Worm (Caenorhabditis elegans) whole organism, mixed stage, embryonic: ENCODE measurements around the gene glr-5.

Experiments
- M03D4.4 ChIP-seq: sonication (generic microtip); optimal IDR thresholded peaks from 2 replicates; lab custom pipeline; 2017; ENCODE audit warnings: mild to moderate bottlenecking, missing genetic modification characterization, missing compliant biosample characterization
- bed-3 ChIP-seq: fragments of 200-800 bp; sonication (Bioruptor generic); optimal IDR thresholded peaks from 3 replicates; lab custom pipeline; 2018; ENCODE audit warnings: mild to moderate bottlenecking, missing genetic modification characterization, moderate library complexity, missing compliant biosample characterization
- blmp-1 ChIP-seq: fragments of 150-350 bp; optimal IDR thresholded peaks from 2 replicates; lab custom pipeline; 2014; ENCODE audit warnings: missing biosample characterization, missing genetic modification characterization
- ceh-39 ChIP-seq: fragments of 150-350 bp; optimal IDR thresholded peaks from 2 replicates; lab custom pipeline; 2014; ENCODE audit warnings: missing biosample characterization, missing genetic modification characterization
- ceh-43 ChIP-seq: fragments of 200-800 bp; sonication (Bioruptor generic); optimal IDR thresholded peaks from 2 replicates; lab custom pipeline; 2018; ENCODE audit warnings: mild to moderate bottlenecking, missing genetic modification characterization, moderate library complexity, missing compliant biosample characterization
- ceh-83 ChIP-seq: fragments of 200-800 bp; sonication (Bioruptor generic); optimal IDR thresholded peaks from 2 replicates; lab custom pipeline; 2018; ENCODE audit warnings: mild to moderate bottlenecking, missing genetic modification characterization, missing compliant biosample characterization
- ces-1 ChIP-seq: fragments of 150-350 bp; optimal IDR thresholded peaks from 2 replicates; lab custom pipeline; 2014; ENCODE audit warnings: missing biosample characterization, missing genetic modification reagents, missing genetic modification characterization
- cnd-1 ChIP-seq: fragments of 200-800 bp; sonication (Bioruptor generic); optimal IDR thresholded peaks from 2 replicates; lab custom pipeline; 2018; ENCODE audit warnings: mild to moderate bottlenecking, missing genetic modification characterization, missing compliant biosample characterization
- elt-1 ChIP-seq: sonication (generic microtip); optimal IDR thresholded peaks from 2 replicates; lab custom pipeline; 2017; ENCODE audit warnings: missing genetic modification characterization, mild to moderate bottlenecking, missing compliant biosample characterization, antibody characterized with exemption, moderate library complexity, borderline replicate concordance; ENCODE audit not compliant: insufficient read depth
- elt-3 ChIP-seq: fragments of 150-350 bp; optimal IDR thresholded peaks from 2 replicates; lab custom pipeline; 2014; ENCODE audit warnings: missing biosample characterization, missing genetic modification characterization
- flh-1 ChIP-seq: fragments of 200-800 bp; sonication (Bioruptor generic); optimal IDR thresholded peaks from 2 replicates; lab custom pipeline; 2018; ENCODE audit warnings: mild to moderate bottlenecking, missing genetic modification characterization, moderate library complexity, missing compliant biosample characterization
- ham-2 ChIP-seq: fragments of 200-800 bp; sonication (Bioruptor generic); optimal IDR thresholded peaks from 2 replicates; lab custom pipeline; 2018; ENCODE audit warnings: mild to moderate bottlenecking, missing genetic modification characterization, missing compliant biosample characterization
- hlh-1 ChIP-seq: fragments of 150-350 bp; optimal IDR thresholded peaks from 2 replicates; lab custom pipeline; 2014; ENCODE audit warnings: missing biosample characterization, missing genetic modification reagents, missing genetic modification characterization
- lin-32 ChIP-seq: fragments of 200-800 bp; sonication (Bioruptor generic); optimal IDR thresholded peaks from 2 replicates; lab custom pipeline; 2018; ENCODE audit warnings: mild to moderate bottlenecking, missing genetic modification characterization, missing compliant biosample characterization
- lsy-2 ChIP-seq: fragments of 150-350 bp; optimal IDR thresholded peaks from 2 replicates; lab custom pipeline; 2014; ENCODE audit warnings: missing biosample characterization, missing genetic modification characterization
- mab-5 ChIP-seq: fragments of 150-350 bp; optimal IDR thresholded peaks from 2 replicates; lab custom pipeline; 2014; ENCODE audit warnings: missing biosample characterization, missing genetic modification characterization
- mep-1 ChIP-seq: fragments of 150-350 bp; optimal IDR thresholded peaks from 2 replicates; lab custom pipeline; 2017; ENCODE audit warnings: missing biosample characterization, missing genetic modification reagents, missing genetic modification characterization, inconsistent platforms
- mls-2 ChIP-seq: sonication (generic microtip); optimal IDR thresholded peaks from 2 replicates; lab custom pipeline; 2016; ENCODE audit warnings: mild to moderate bottlenecking, missing genetic modification characterization, moderate library complexity, missing compliant biosample characterization
- nhr-12 ChIP-seq: fragments of 150-350 bp; optimal IDR thresholded peaks from 2 replicates; lab custom pipeline; 2014; ENCODE audit warnings: missing biosample characterization, missing genetic modification characterization
- nhr-2 ChIP-seq: fragments of 150-350 bp; optimal IDR thresholded peaks from 2 replicates; lab custom pipeline; 2014; ENCODE audit warnings: missing biosample characterization, missing genetic modification characterization
- nhr-28 ChIP-seq: fragments of 150-350 bp; optimal IDR thresholded peaks from 2 replicates; lab custom pipeline; 2014; ENCODE audit warnings: missing biosample characterization, missing genetic modification characterization
- nhr-76 ChIP-seq: sonication (generic microtip); optimal IDR thresholded peaks from 2 replicates; lab custom pipeline; 2017; ENCODE audit warnings: missing biosample characterization, missing genetic modification characterization
- sem-2 ChIP-seq: fragments of 200-800 bp; sonication (Bioruptor generic); optimal IDR thresholded peaks from 2 replicates; lab custom pipeline; 2018; ENCODE audit warnings: mild to moderate bottlenecking, missing genetic modification characterization, missing compliant biosample characterization
- snpc-4 ChIP-seq: fragments of 150-350 bp; optimal IDR thresholded peaks from 2 replicates; lab custom pipeline; 2014; ENCODE audit warnings: missing biosample characterization, missing genetic modification characterization
- tbx-8 ChIP-seq: fragments of 200-800 bp; sonication (Bioruptor generic); optimal IDR thresholded peaks from 2 replicates; lab custom pipeline; 2018; ENCODE audit warnings: mild to moderate bottlenecking, missing genetic modification characterization, moderate library complexity, missing compliant biosample characterization
- unc-120 ChIP-seq: sonication (generic microtip); optimal IDR thresholded peaks from 2 replicates; lab custom pipeline; 2017; ENCODE audit warnings: missing genetic modification characterization, missing compliant biosample characterization; ENCODE audit not compliant: poor library complexity, severe bottlenecking
- unc-39 ChIP-seq: fragments of 150-350 bp; optimal IDR thresholded peaks from 2 replicates; lab custom pipeline; 2014; ENCODE audit warnings: missing biosample characterization, missing genetic modification characterization
- unc-62 ChIP-seq: fragments of 150-350 bp; optimal IDR thresholded peaks from 2 replicates; lab custom pipeline; 2014; ENCODE audit warnings: missing biosample characterization, missing genetic modification reagents, missing genetic modification characterization
- zip-8 ChIP-seq: fragments of 150-350 bp; optimal IDR thresholded peaks from 2 replicates; lab custom pipeline; 2014; ENCODE audit warnings: missing biosample characterization, missing genetic modification characterization
- ztf-11 ChIP-seq: fragments of 150-350 bp; optimal IDR thresholded peaks from 2 replicates; lab custom pipeline; 2014; ENCODE audit warnings: missing biosample characterization, missing genetic modification characterization

Gene glr-5

ce11 chrV:8753395-8753794, 37.1 kb downstream of the glr-5 start, which contains the start of gene B0507.5:
Gene B0507.5, plus strand, starts transcription at chrV:8753695.
- TF ChIP-seq blmp-1 (tag; lab: Kevin White, UChicago) (no peak), unc-120 (no peak), tbx-8 (GFP tag; lab: Kevin White, UChicago) (no peak), elt-3 (tag; lab: Kevin White, UChicago) (no peak), elt-1 (tag; lab: Kevin White, UChicago) (no peak), unc-62 (GFP tag; lab: Kevin White, UChicago) (no peak), unc-39 (tag; lab: Kevin White, UChicago) (no peak), ceh-43 (GFP tag; lab: Kevin White, UChicago) (no peak), sem-2 (GFP tag; lab: Kevin White, UChicago) (no peak), mls-2 (tag; lab: Kevin White, UChicago) (no peak)

ce11 chrV:8754670-8755069, 38.4 kb downstream of the glr-5 start, which contains the start of gene B0507.4:
Gene B0507.4, plus strand, starts transcription at chrV:8754970.
- TF ChIP-seq cnd-1 (tag; lab: Kevin White, UChicago) (no peak), blmp-1 (tag; lab: Kevin White, UChicago) (no peak), mls-2 (tag; lab: Kevin White, UChicago) (no peak), elt-1 (tag; lab: Kevin White, UChicago) (no peak), zip-8 (no peak), unc-39 (tag; lab: Kevin White, UChicago) (no peak), unc-62 (GFP tag; lab: Kevin White, UChicago) (no peak), ztf-11 (no peak), ceh-83 (GFP tag; lab: Kevin White, UChicago) (no peak), nhr-28 (tag; lab: Kevin White, UChicago) (no peak), snpc-4 (tag; lab: Kevin White, UChicago) (no peak), nhr-2 (no peak), lsy-2 (tag; lab: Kevin White, UChicago) (no peak), elt-3 (tag; lab: Kevin White, UChicago) (no peak)

DNA sequence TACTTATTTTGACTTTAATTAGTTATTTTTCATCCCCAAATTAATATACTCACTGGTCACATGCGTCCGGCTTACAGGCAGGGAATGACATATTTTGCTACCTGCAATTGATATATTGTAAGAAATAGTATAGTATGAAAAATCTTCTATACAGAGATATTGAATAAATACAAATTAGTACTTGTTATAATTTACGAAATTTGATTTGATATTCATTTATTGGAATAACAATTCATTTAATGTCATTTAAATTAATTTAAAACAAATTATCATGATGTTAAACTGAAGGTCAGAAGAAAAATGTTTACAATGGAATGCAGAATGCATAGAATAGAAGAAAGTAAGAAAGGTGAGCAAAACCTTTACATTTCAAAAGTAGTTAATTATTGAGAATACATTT, 42.3 kb downstream of the glr-5 start, which contains the start of gene B0507.7:
TSS of gene B0507.7 (minus strand) at position 101 of the 400 bp plus-strand sequence.
- no peak for TF ChIP-seq elt-1 (tag; lab: Kevin White, UChicago)
- TF ChIP-seq ham-2 (GFP tag; lab: Kevin White, UChicago), result no peak
- TF ChIP-seq unc-120, result no peak
- TF ChIP-seq mab-5 (tag; lab: Kevin White, UChicago), result no peak
- TF ChIP-seq mls-2 (tag; lab: Kevin White, UChicago), result no peak
- no peak for TF ChIP-seq blmp-1 (tag; lab: Kevin White, UChicago)
- TF ChIP-seq mep-1 (tag; lab: Kevin White, UChicago), result no peak
- no peak for TF ChIP-seq M03D4.4 (tag; lab: Kevin White, UChicago)
- no peak for TF ChIP-seq lsy-2 (tag; lab: Kevin White, UChicago)
- TF ChIP-seq lin-32 (GFP tag; lab: Kevin White, UChicago), result no peak
- TF ChIP-seq nhr-28 (tag; lab: Kevin White, UChicago), result no peak
- no peak for TF ChIP-seq sem-2 (GFP tag; lab: Kevin White, UChicago)
- no peak for TF ChIP-seq nhr-76 (tag; lab: Kevin White, UChicago)
- TF ChIP-seq snpc-4 (tag; lab: Kevin White, UChicago), result no peak
- TF ChIP-seq bed-3 (GFP tag; lab: Kevin White, UChicago), result no peak
- no peak for TF ChIP-seq ceh-83 (GFP tag; lab: Kevin White, UChicago)
- TF ChIP-seq, all 35 proteins: peak for 0

ce11 chrV:8760416-8760815, 44.1 kb downstream of the glr-5 start, which contains the start of gene ddn-1:
Gene ddn-1, minus strand, starts transcription at chrV:8760516.
- TF ChIP-seq ceh-43 (GFP tag; lab: Kevin White, UChicago) (no peak), mep-1 (tag; lab: Kevin White, UChicago) (no peak), hlh-1 (tag; lab: Kevin White, UChicago) (no peak), unc-62 (GFP tag; lab: Kevin White, UChicago) (no peak), cnd-1 (tag; lab: Kevin White, UChicago) (no peak), ces-1 (no peak), unc-120 (no peak), sem-2 (GFP tag; lab: Kevin White, UChicago) (no peak), snpc-4 (tag; lab: Kevin White, UChicago) (no peak), ceh-39 (tag; lab: Kevin White, UChicago) (no peak), zip-8 (no peak), flh-1 (no peak), nhr-12 (tag; lab: Kevin White, UChicago) (no peak), ceh-83 (GFP tag; lab: Kevin White, UChicago) (no peak), nhr-28 (tag; lab: Kevin White, UChicago) (no peak)
